Fruit fly (Drosophila melanogaster) whole organism, embryonic: Measurements from ENCODE around the gene HIP-R.

ENCODE experiments used
- Abd-B ChIP-seq: fragments of 200-800 bp; sonication (Bioruptor generic); optimal IDR thresholded peaks from 2 replicates; lab custom pipeline; 2018; ENCODE audit warnings: missing biosample characterization, mild to moderate bottlenecking, missing genetic modification characterization, moderate library complexity
- Awh ChIP-seq: fragments of 200-800 bp; sonication (Bioruptor generic); IDR thresholded peaks from 2 replicates; pipeline ENCODE4, ENCODE4 v1.3.6; 2022; ENCODE audit warnings: missing biosample characterization, missing genetic modification characterization
- B-H2 ChIP-seq: fragments of 200-800 bp; sonication (Bioruptor generic); optimal IDR thresholded peaks from 2 replicates; lab custom pipeline; 2018; ENCODE audit warnings: missing biosample characterization, mild to moderate bottlenecking, missing genetic modification characterization
- CG10267 ChIP-seq: fragments of 200-800 bp; sonication (Bioruptor generic); optimal IDR thresholded peaks from 2 replicates; lab custom pipeline; 2018; ENCODE audit warnings: missing biosample characterization, mild to moderate bottlenecking, missing genetic modification characterization, moderate library complexity
- CG10321 ChIP-seq: fragments of 200-800 bp; sonication (Bioruptor generic); IDR thresholded peaks from 2 replicates; pipeline ENCODE4 v1.3.6; 2022; ENCODE audit warnings: missing biosample characterization, missing genetic modification characterization
- CG11247 ChIP-seq: fragments of 200-800 bp; sonication (Bioruptor generic); IDR thresholded peaks from 2 replicates; pipeline ENCODE4 v1.3.6; 2022; ENCODE audit warnings: missing biosample characterization, missing genetic modification characterization
- CG11504 ChIP-seq: fragments of 200-800 bp; sonication (Bioruptor generic); optimal IDR thresholded peaks from 3 replicates; lab custom pipeline; 2019; ENCODE audit warnings: missing biosample characterization, mild to moderate bottlenecking, missing genetic modification characterization, moderate library complexity
- CG12104 ChIP-seq: fragments of 200-800 bp; sonication (Bioruptor generic); optimal IDR thresholded peaks from 3 replicates; lab custom pipeline; 2016; ENCODE audit warnings: missing biosample characterization, missing genetic modification characterization
- CG12155 ChIP-seq: fragments of 200-800 bp; sonication (Bioruptor generic); optimal IDR thresholded peaks from 3 replicates; lab custom pipeline; 2016; ENCODE audit warnings: missing biosample characterization, missing genetic modification characterization
- CG1233 ChIP-seq: fragments of 200-800 bp; sonication (Bioruptor generic); optimal IDR thresholded peaks from 4 replicates; lab custom pipeline; 2018; ENCODE audit warnings: missing biosample characterization, mild to moderate bottlenecking, missing genetic modification characterization
- CG14667 ChIP-seq: fragments of 200-800 bp; sonication (Bioruptor generic); IDR thresholded peaks from 2 replicates; pipeline ENCODE4 v1.3.6; 2022; ENCODE audit warnings: missing biosample characterization, missing genetic modification characterization
- CG1603 ChIP-seq: fragments of 200-800 bp; sonication (Bioruptor generic); optimal IDR thresholded peaks from 2 replicates; lab custom pipeline; 2019; ENCODE audit warnings: missing biosample characterization, mild to moderate bottlenecking, missing genetic modification characterization, moderate library complexity
- CG16813 ChIP-seq: fragments of 200-800 bp; sonication (Bioruptor generic); IDR thresholded peaks from 3 replicates; pipeline ENCODE4 v1.3.6; 2022; ENCODE audit warnings: missing biosample characterization, missing genetic modification characterization; ENCODE audit not compliant: partially characterized antibody
- CG30431 ChIP-seq: fragments of 200-800 bp; sonication (Bioruptor generic); optimal IDR thresholded peaks from 2 replicates; lab custom pipeline; 2017; ENCODE audit warnings: missing biosample characterization, missing genetic modification characterization
- CG3163 ChIP-seq: fragments of 200-800 bp; sonication (Bioruptor generic); optimal IDR thresholded peaks from 3 replicates; lab custom pipeline; 2016; ENCODE audit warnings: missing biosample characterization, missing genetic modification characterization
- CG34376 ChIP-seq: fragments of 200-800 bp; sonication (Bioruptor generic); optimal IDR thresholded peaks from 2 replicates; lab custom pipeline; 2018; ENCODE audit warnings: missing biosample characterization, mild to moderate bottlenecking, missing genetic modification characterization
- CG6683 ChIP-seq: fragments of 200-800 bp; sonication (Bioruptor generic); optimal IDR thresholded peaks from 2 replicates; lab custom pipeline; 2017; ENCODE audit warnings: missing biosample characterization, mild to moderate bottlenecking, missing genetic modification characterization, missing genetic modification reagents
- CG8924 ChIP-seq: fragments of 200-800 bp; optimal IDR thresholded peaks from 3 replicates; lab custom pipeline; 2019; ENCODE audit warnings: missing biosample characterization, mild to moderate bottlenecking, missing genetic modification characterization, moderate library complexity
- CG9797 ChIP-seq: fragments of 200-800 bp; sonication (Bioruptor generic); optimal IDR thresholded peaks from 3 replicates; lab custom pipeline; 2018; ENCODE audit warnings: missing biosample characterization, mild to moderate bottlenecking, missing genetic modification characterization
- CHES-1-like ChIP-seq: fragments of 200-800 bp; sonication (Bioruptor generic); optimal IDR thresholded peaks from 2 replicates; lab custom pipeline; 2016; ENCODE audit warnings: missing biosample characterization, missing genetic modification characterization
- Dfd ChIP-seq, 2 experiments: fragments of >200 bp; optimal IDR thresholded peaks; 2 replicates each; lab custom pipeline; 2017; ENCODE audit warnings: missing biosample characterization in 2 of 2, missing genetic modification characterization in 2 of 2
- Drgx ChIP-seq: fragments of 200-800 bp; sonication (Bioruptor generic); IDR thresholded peaks from 2 replicates; pipeline ENCODE4 v1.3.6; 2022; ENCODE audit warnings: missing biosample characterization, missing genetic modification characterization
- ERR ChIP-seq: fragments of 200-800 bp; sonication (Bioruptor generic); optimal IDR thresholded peaks from 2 replicates; lab custom pipeline; 2016; ENCODE audit warnings: missing biosample characterization, missing genetic modification characterization
- Fer2 ChIP-seq: fragments of 200-800 bp; sonication (Bioruptor generic); optimal IDR thresholded peaks from 2 replicates; lab custom pipeline; 2018; ENCODE audit warnings: missing biosample characterization, mild to moderate bottlenecking, missing genetic modification characterization, moderate library complexity
- HHEX ChIP-seq: fragments of 200-800 bp; sonication (Bioruptor generic); optimal IDR thresholded peaks from 3 replicates; lab custom pipeline; 2017; ENCODE audit warnings: missing biosample characterization, mild to moderate bottlenecking, missing genetic modification characterization, missing genetic modification reagents
- Kr ChIP-seq: fragments of 200-800 bp; sonication (Bioruptor generic); optimal IDR thresholded peaks from 2 replicates; lab custom pipeline; 2017; ENCODE audit warnings: missing biosample characterization, mild to moderate bottlenecking, missing genetic modification characterization
- NC2α ChIP-seq: fragments of 200-800 bp; sonication (Bioruptor generic); optimal IDR thresholded peaks from 2 replicates; lab custom pipeline; 2016; ENCODE audit warnings: missing biosample characterization, missing genetic modification characterization
- Ssrp ChIP-seq: fragments of 200-800 bp; sonication (Bioruptor generic); optimal IDR thresholded peaks from 2 replicates; lab custom pipeline; 2018; ENCODE audit warnings: missing biosample characterization, mild to moderate bottlenecking, missing genetic modification characterization, moderate library complexity
- amos ChIP-seq: fragments of 200-800 bp; sonication (Bioruptor generic); IDR thresholded peaks from 2 replicates; pipeline ENCODE4 v1.3.6; 2022; ENCODE audit warnings: missing biosample characterization, missing genetic modification characterization; ENCODE audit not compliant: partially characterized antibody
- bsh ChIP-seq, 2 experiments: fragments of 200-800 bp; sonication (Bioruptor generic); optimal IDR thresholded peaks; 2 replicates each; lab custom pipeline; 2017 to 2018; ENCODE audit warnings: mild to moderate bottlenecking in 2 of 2, missing biosample characterization in 2 of 2, missing genetic modification characterization in 2 of 2, moderate library complexity in 1 of 2
- ci ChIP-seq: fragments of 200-800 bp; sonication (Bioruptor generic); IDR thresholded peaks from 3 replicates; pipeline ENCODE4 v1.3.6; 2022; ENCODE audit warnings: missing biosample characterization, missing genetic modification characterization
- emc ChIP-seq: fragments of 200-800 bp; sonication (Bioruptor generic); optimal IDR thresholded peaks from 2 replicates; lab custom pipeline; 2016; ENCODE audit warnings: missing biosample characterization, missing genetic modification characterization
- fru ChIP-seq: fragments of >200 bp; optimal IDR thresholded peaks from 2 replicates; lab custom pipeline; 2017
- ftz-f1 ChIP-seq: fragments of 200-800 bp; sonication (Bioruptor generic); optimal IDR thresholded peaks from 2 replicates; lab custom pipeline; 2016; ENCODE audit warnings: missing biosample characterization, missing genetic modification characterization
- grau ChIP-seq: fragments of 200-800 bp; optimal IDR thresholded peaks from 3 replicates; lab custom pipeline; 2019; ENCODE audit warnings: missing biosample characterization, mild to moderate bottlenecking, missing genetic modification characterization, moderate library complexity
- grn ChIP-seq: fragments of 200-800 bp; sonication (Bioruptor generic); optimal IDR thresholded peaks from 3 replicates; lab custom pipeline; 2017; ENCODE audit warnings: missing biosample characterization, missing genetic modification characterization
- hbn ChIP-seq: fragments of 200-800 bp; sonication (Bioruptor generic); IDR thresholded peaks from 2 replicates; pipeline ENCODE4 v1.3.6; 2022; ENCODE audit warnings: missing biosample characterization, missing genetic modification characterization; ENCODE audit not compliant: partially characterized antibody
- mam ChIP-seq: fragments of 200-800 bp; sonication (Bioruptor generic); optimal IDR thresholded peaks from 3 replicates; lab custom pipeline; 2016; ENCODE audit warnings: missing biosample characterization, missing genetic modification characterization
- mirr ChIP-seq: fragments of 200-800 bp; sonication (Bioruptor generic); optimal IDR thresholded peaks from 3 replicates; lab custom pipeline; 2018; ENCODE audit warnings: missing biosample characterization, mild to moderate bottlenecking, missing genetic modification characterization
- pb ChIP-seq: fragments of 200-800 bp; sonication (Bioruptor generic); optimal IDR thresholded peaks from 3 replicates; lab custom pipeline; 2016; ENCODE audit warnings: missing biosample characterization, missing genetic modification characterization
- pnt ChIP-seq: fragments of 200-800 bp; sonication (Bioruptor generic); optimal IDR thresholded peaks from 3 replicates; lab custom pipeline; 2016; ENCODE audit warnings: missing biosample characterization, missing genetic modification characterization
- ranshi ChIP-seq: fragments of 200-800 bp; sonication (Bioruptor generic); IDR thresholded peaks from 2 replicates; pipeline ENCODE4 v1.3.6; 2022; ENCODE audit warnings: missing biosample characterization, missing genetic modification characterization
- row ChIP-seq: fragments of 200-800 bp; sonication (Bioruptor generic); IDR thresholded peaks from 3 replicates; pipeline ENCODE4 v1.3.6; 2022; ENCODE audit warnings: missing biosample characterization, missing genetic modification characterization
- sens ChIP-seq: fragments of 200-800 bp; sonication (Bioruptor generic); peaks from one replicate; lab custom pipeline; 2016; ENCODE audit warnings: missing biosample characterization, missing genetic modification characterization
- seq ChIP-seq: fragments of 200-800 bp; sonication (Bioruptor generic); IDR thresholded peaks from 2 replicates; pipeline ENCODE4 v1.3.6; 2022; ENCODE audit warnings: missing biosample characterization, missing genetic modification characterization
- slou ChIP-seq: fragments of 200-800 bp; sonication (Bioruptor generic); optimal IDR thresholded peaks from 3 replicates; lab custom pipeline; 2016; ENCODE audit warnings: missing biosample characterization, missing genetic modification characterization
- toy ChIP-seq: fragments of 200-800 bp; sonication (Bioruptor generic); IDR thresholded peaks from 2 replicates; pipeline ENCODE4 v1.3.6; 2022; ENCODE audit warnings: missing biosample characterization, missing genetic modification characterization
- zen2 ChIP-seq: fragments of 200-800 bp; sonication (Bioruptor generic); IDR thresholded peaks from 3 replicates; pipeline ENCODE4 v1.3.6; 2022; ENCODE audit warnings: missing biosample characterization, missing genetic modification characterization; ENCODE audit not compliant: partially characterized antibody
- zfh2 ChIP-seq: fragments of 200-800 bp; sonication (Bioruptor generic); optimal IDR thresholded peaks from 2 replicates; lab custom pipeline; 2016; ENCODE audit warnings: missing biosample characterization, missing genetic modification characterization

HIP-R gene

DNA sequence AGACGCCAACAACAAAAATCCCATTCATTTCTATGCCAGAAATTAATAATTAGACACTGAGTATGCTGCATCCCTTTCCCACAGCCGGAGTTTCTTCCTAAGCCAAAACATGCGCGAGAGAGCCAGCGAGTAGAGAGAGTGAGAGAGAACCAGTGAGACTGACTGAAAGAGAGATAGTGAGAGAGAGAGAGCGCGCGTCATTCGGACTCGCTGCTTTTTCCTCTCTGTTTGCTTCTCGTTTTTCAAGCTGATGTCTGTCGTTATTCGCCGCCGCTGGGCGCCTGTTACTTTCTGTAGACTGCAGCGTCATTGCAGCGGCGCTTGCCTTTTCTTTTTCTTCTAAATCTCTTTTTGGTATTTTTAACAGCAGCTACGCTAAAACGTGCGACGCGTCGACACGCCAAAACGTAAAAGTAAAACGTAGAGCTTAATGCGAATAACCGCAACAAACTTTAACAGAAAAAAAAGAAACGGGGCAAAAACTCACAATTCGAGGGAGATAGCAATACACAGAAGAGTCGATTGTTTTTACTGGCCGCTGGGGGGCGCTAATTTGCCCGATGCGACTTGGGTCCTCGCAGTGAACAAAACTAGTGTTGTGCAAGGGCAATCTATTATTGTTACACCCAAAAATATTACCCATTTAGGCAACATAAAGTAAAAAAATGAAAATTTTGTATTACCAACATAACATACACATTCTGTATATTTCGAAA is 48.9 kb upstream of the HIP-R start (continued):
- TF ChIP-seq CG6683 (GFP tag; lab: Kevin White, UChicago), result no peak
- TF ChIP-seq zen2, result peak; percentile 83; the same call in 2 of the 3 replicates
- TF ChIP-seq pnt (GFP tag; lab: Kevin White, UChicago), result no peak
- TF ChIP-seq ranshi (GFP tag; lab: Robert Waterston, UW), result no peak
- peak; percentile 33 for TF ChIP-seq ftz-f1 (GFP tag; lab: Kevin White, UChicago)
- TF ChIP-seq seq (GFP tag; lab: Robert Waterston, UW), result no peak; the same call in 1 of the 2 replicates
- peak; percentile 33; the same call in 1 of the 2 replicates for TF ChIP-seq amos (GFP tag; lab: Robert Waterston, UW)
- peak; percentile 29 for TF ChIP-seq B-H2 (GFP tag; lab: Kevin White, UChicago)
- TF ChIP-seq CG9797 (GFP tag; lab: Kevin White, UChicago), result peak; percentile 7
- TF ChIP-seq CG3163 (GFP tag; lab: Kevin White, UChicago), result peak; percentile 57
- peak; percentile 22 for TF ChIP-seq Abd-B (GFP tag; lab: Kevin White, UChicago)
- TF ChIP-seq Awh (GFP tag; lab: Robert Waterston, UW), result 0 out of 2 replicates have a peak, but pooled peaks have one; percentile 51
- TF ChIP-seq bsh (GFP tag; optimal IDR thresholded peaks at IDR 0.05; lab: Kevin White, UChicago), result peak in 1 of 2 experiments; percentile 59
- no peak for TF ChIP-seq pb (GFP tag; lab: Kevin White, UChicago)
- peak; percentile 32 for TF ChIP-seq CG11504 (tag; lab: Kevin White, UChicago)
- TF ChIP-seq mirr (GFP tag; lab: Kevin White, UChicago), result peak; percentile 61
- peak; percentile 1 for TF ChIP-seq CG1603 (tag; lab: Kevin White, UChicago)
- no peak for TF ChIP-seq CG12104 (GFP tag; lab: Kevin White, UChicago)
- TF ChIP-seq Dfd (GFP tag; optimal IDR thresholded peaks at IDR 0.05; lab: Kevin White, UChicago), result no peak
- TF ChIP-seq CG16813, result peak; percentile 47; the same call in 1 of the 3 replicates
- no peak for TF ChIP-seq toy (GFP tag; lab: Robert Waterston, UW)
- peak; percentile 99 for TF ChIP-seq CG12155
- 0 out of 2 replicates have a peak, but pooled peaks have one; percentile 43 for TF ChIP-seq hbn (GFP tag; lab: Robert Waterston, UW)
- no peak for TF ChIP-seq Ssrp
- TF ChIP-seq ci (GFP tag; lab: Robert Waterston, UW), result no peak; the same call in 2 of the 3 replicates
- no peak for TF ChIP-seq grn
- TF ChIP-seq zfh2 (GFP tag; lab: Kevin White, UChicago), result peak; percentile 24
- TF ChIP-seq row (GFP tag; lab: Robert Waterston, UW), result no peak; the same call in 1 of the 3 replicates
- no peak for TF ChIP-seq mam (GFP tag; lab: Kevin White, UChicago)
- no peak for TF ChIP-seq CG30431 (GFP tag; lab: Kevin White, UChicago)
- TF ChIP-seq HHEX (GFP tag; lab: Kevin White, UChicago), result no peak
- peak; percentile 31; the same call in 1 of the 2 replicates for TF ChIP-seq Drgx (GFP tag; lab: Robert Waterston, UW)
- TF ChIP-seq CG8924 (tag; lab: Kevin White, UChicago), result no peak
- peak; percentile 1 for TF ChIP-seq CHES-1-like
- TF ChIP-seq emc (GFP tag; lab: Kevin White, UChicago), result no peak
- no peak for TF ChIP-seq slou (GFP tag; lab: Kevin White, UChicago)
- no peak for TF ChIP-seq CG14667 (GFP tag; lab: Robert Waterston, UW)
- peak; percentile 70 for TF ChIP-seq CG10267 (tag; lab: Kevin White, UChicago)
- TF ChIP-seq sens (GFP tag; lab: Kevin White, UChicago), result peak; percentile 74
- no peak for TF ChIP-seq CG1233 (GFP tag; lab: Kevin White, UChicago)
- TF ChIP-seq grau (tag; lab: Kevin White, UChicago), result no peak
- TF ChIP-seq CG10321 (GFP tag; lab: Robert Waterston, UW), result no peak
- no peak for TF ChIP-seq fru (lab: Kevin White, UChicago)
- peak; percentile 4 for TF ChIP-seq Kr (GFP tag; lab: Kevin White, UChicago)
- TF ChIP-seq CG34376 (GFP tag; lab: Kevin White, UChicago), result peak; percentile 71
- TF ChIP-seq ERR (GFP tag; lab: Kevin White, UChicago), result peak; percentile 28
- 0 out of 2 replicates have a peak, but pooled peaks have one; percentile 28 for TF ChIP-seq CG11247 (GFP tag; lab: Robert Waterston, UW)
- no peak for TF ChIP-seq NC2α (GFP tag; lab: Kevin White, UChicago)
- no peak for TF ChIP-seq Fer2 (tag; lab: Kevin White, UChicago)
